Worm (Caenorhabditis elegans) whole organism, L4/young adult: ENCODE results near the gene lin-3.

Experiments used
- W03F9.2 ChIP-seq: fragments of 150-350 bp; optimal IDR thresholded peaks from 2 replicates; lab custom pipeline; 2014; ENCODE audit warnings: missing biosample characterization, missing genetic modification characterization
- dao-5 ChIP-seq: sonication (generic microtip); optimal IDR thresholded peaks from 2 replicates; lab custom pipeline; 2016; ENCODE audit warnings: missing genotype, missing genetic modification characterization, moderate library complexity, missing compliant biosample characterization
- him-1 ChIP-seq: sonication (generic microtip); optimal IDR thresholded peaks from 2 replicates; lab custom pipeline; 2016; ENCODE audit warnings: missing genotype, missing genetic modification reagents, missing genetic modification characterization, missing compliant biosample characterization

- TF ChIP-seq dao-5 (tag; lab: Kevin White, UChicago) (no peak), him-1 (no peak), W03F9.2 (tag; lab: Kevin White, UChicago) (no peak)
These were observed 2.1 kb upstream of the lin-3 start for ce11 chrIV:11051963-11052362.
